Worm (Caenorhabditis elegans) whole organism, L1 larva: ENCODE results near the gene rpoa-1.

Source experiments
- ama-1 ChIP-seq: fragments of 150-350 bp; optimal IDR thresholded peaks from 2 replicates; lab custom pipeline; 2014
- blmp-1 ChIP-seq: fragments of 150-350 bp; optimal IDR thresholded peaks from 2 replicates; lab custom pipeline; 2014; ENCODE audit warnings: missing biosample characterization, missing genetic modification characterization
- ceh-82 ChIP-seq, 3 experiments: fragments of 150-350 bp in 1 of 3; sonication (generic microtip) in 2 of 3; optimal IDR thresholded peaks; 2 replicates each; lab custom pipeline; 2014 to 2017; ENCODE audit warnings: missing biosample characterization in 3 of 3, missing genetic modification characterization in 3 of 3
- dpl-1 ChIP-seq, 3 experiments: fragments of 150-350 bp in 2 of 3; sonication (generic microtip) in 1 of 3; optimal IDR thresholded peaks; 2 replicates each; lab custom pipeline; 2014 to 2017; ENCODE audit warnings: missing biosample characterization in 3 of 3, missing genetic modification characterization in 3 of 3, missing genetic modification reagents in 3 of 3
- efl-1 ChIP-seq, 4 experiments: fragments of 150-350 bp; optimal IDR thresholded peaks in 3 of 4; peaks in 1 of 4; 1 replicate in 1 of 4; 2 replicates in 3 of 4; lab custom pipeline; 2014; ENCODE audit warnings: missing biosample characterization in 2 of 4, missing genetic modification characterization in 2 of 4, missing genetic modification reagents in 2 of 4
- fkh-8 ChIP-seq: sonication (generic microtip); optimal IDR thresholded peaks from 2 replicates; lab custom pipeline; 2016; ENCODE audit warnings: mild to moderate bottlenecking, missing genetic modification characterization, missing compliant biosample characterization
- hlh-4 ChIP-seq: sonication (generic microtip); optimal IDR thresholded peaks from 2 replicates; lab custom pipeline; 2016; ENCODE audit warnings: mild to moderate bottlenecking, missing genetic modification characterization, missing compliant biosample characterization
- lin-14 ChIP-seq: fragments of 200-800 bp; sonication (Bioruptor generic); optimal IDR thresholded peaks from 2 replicates; lab custom pipeline; 2018; ENCODE audit warnings: mild to moderate bottlenecking, missing genetic modification characterization, moderate library complexity, missing compliant biosample characterization
- lin-15B ChIP-seq: fragments of 150-350 bp; sonication (generic microtip); optimal IDR thresholded peaks from 3 replicates; lab custom pipeline; 2014; ENCODE audit warnings: missing biosample characterization, missing genetic modification characterization
- lin-35 ChIP-seq, 2 experiments: fragments of 150-350 bp; optimal IDR thresholded peaks; 2 replicates each; lab custom pipeline; 2014; ENCODE audit warnings: missing biosample characterization in 2 of 2, missing genetic modification characterization in 2 of 2, missing genetic modification reagents in 2 of 2
- lin-39 ChIP-seq: fragments of 150-350 bp; optimal IDR thresholded peaks from 2 replicates; lab custom pipeline; 2014; ENCODE audit warnings: missing biosample characterization, missing genetic modification reagents, missing genetic modification characterization
- lsy-2 ChIP-seq, 2 experiments: fragments of 150-350 bp; optimal IDR thresholded peaks; 2 replicates each; lab custom pipeline; 2014; ENCODE audit warnings: missing biosample characterization in 2 of 2, missing genetic modification characterization in 2 of 2
- mep-1 ChIP-seq: fragments of 150-350 bp; optimal IDR thresholded peaks from 2 replicates; lab custom pipeline; 2014; ENCODE audit warnings: missing biosample characterization, missing genetic modification characterization
- nhr-11 ChIP-seq: fragments of 150-350 bp; optimal IDR thresholded peaks from 2 replicates; lab custom pipeline; 2014; ENCODE audit warnings: missing biosample characterization, missing genetic modification characterization
- nhr-12 ChIP-seq: sonication (generic microtip); optimal IDR thresholded peaks from 2 replicates; lab custom pipeline; 2017; ENCODE audit warnings: missing biosample characterization, missing genetic modification characterization
- nhr-20 ChIP-seq: sonication (generic microtip); optimal IDR thresholded peaks from 2 replicates; lab custom pipeline; 2016; ENCODE audit warnings: mild to moderate bottlenecking, missing genetic modification characterization, missing compliant biosample characterization
- nhr-28 ChIP-seq: fragments of 150-350 bp; optimal IDR thresholded peaks from 2 replicates; lab custom pipeline; 2014; ENCODE audit warnings: missing biosample characterization, missing genetic modification characterization
- rnt-1 ChIP-seq: sonication (generic microtip); optimal IDR thresholded peaks from 2 replicates; lab custom pipeline; 2016; ENCODE audit warnings: mild to moderate bottlenecking, missing genetic modification characterization, moderate library complexity, missing compliant biosample characterization
- skn-1 ChIP-seq: fragments of 150-350 bp; optimal IDR thresholded peaks from 2 replicates; lab custom pipeline; 2014; ENCODE audit warnings: missing biosample characterization, missing genetic modification characterization
- snu-23 ChIP-seq: sonication (generic microtip); optimal IDR thresholded peaks from 2 replicates; lab custom pipeline; 2016; ENCODE audit warnings: missing genetic modification characterization, missing compliant biosample characterization
- tlp-1 ChIP-seq: fragments of 150-350 bp; optimal IDR thresholded peaks from 2 replicates; lab custom pipeline; 2014; ENCODE audit warnings: missing biosample characterization, missing genetic modification characterization
- unc-130 ChIP-seq: fragments of 150-350 bp; optimal IDR thresholded peaks from 2 replicates; lab custom pipeline; 2017; ENCODE audit warnings: missing biosample characterization, missing genetic modification characterization, inconsistent platforms
- unc-86 ChIP-seq: sonication (generic microtip); optimal IDR thresholded peaks from 2 replicates; lab custom pipeline; 2016; ENCODE audit warnings: missing genetic modification characterization, missing compliant biosample characterization
- vab-15 ChIP-seq: sonication (generic microtip); optimal IDR thresholded peaks from 2 replicates; lab custom pipeline; 2017; ENCODE audit warnings: missing genotype, mild to moderate bottlenecking, missing genetic modification characterization, missing compliant biosample characterization
- ztf-4 ChIP-seq: fragments of 150-350 bp; optimal IDR thresholded peaks from 2 replicates; lab custom pipeline; 2014; ENCODE audit warnings: missing biosample characterization, missing genetic modification characterization

rpoa-1 gene

ce11 chrII:13627001-13627400 is 67.6 kb downstream of the rpoa-1 start, which contains the start of gene gst-19:
gst-19 (minus strand) TSS chrII:13627145.
- TF ChIP-seq ceh-82 (tag; optimal IDR thresholded peaks at IDR 0.05; lab: Kevin White, UChicago) (no peak), nhr-12 (tag; lab: Kevin White, UChicago) (no peak), nhr-28 (tag; lab: Kevin White, UChicago) (no peak), fkh-8 (tag; lab: Kevin White, UChicago) (no peak), mep-1 (tag; lab: Kevin White, UChicago) (no peak), skn-1 (tag; lab: Kevin White, UChicago) (no peak), blmp-1 (tag; lab: Kevin White, UChicago) (no peak), vab-15 (no peak), nhr-11 (tag; lab: Kevin White, UChicago) (no peak), lin-35 (GFP tag; optimal IDR thresholded peaks at IDR 0.05; lab: Kevin White, UChicago) (no peak), rnt-1 (tag; lab: Kevin White, UChicago) (no peak), snu-23 (peak; percentile 28), nhr-20 (tag; lab: Kevin White, UChicago) (peak; percentile 52), dpl-1 (GFP tag; optimal IDR thresholded peaks at IDR 0.05; lab: Kevin White, UChicago) (peak in 1 of 3 experiments; percentile 2), lin-14 (GFP tag; lab: Kevin White, UChicago) (peak; percentile 20), lin-15B (tag; lab: Kevin White, UChicago) (no peak), unc-130 (tag; lab: Kevin White, UChicago) (no peak), ztf-4 (tag; lab: Kevin White, UChicago) (no peak), unc-86 (tag; lab: Kevin White, UChicago) (no peak), lsy-2 (tag; optimal IDR thresholded peaks at IDR 0.05; lab: Kevin White, UChicago) (no peak), hlh-4 (tag; lab: Kevin White, UChicago) (no peak), tlp-1 (tag; lab: Kevin White, UChicago) (no peak), ama-1 (no peak)

ce11 chrII:13624330-13624729 is 70.3 kb downstream of the rpoa-1 start, which contains the start of gene gst-16:
gst-16 (minus strand) TSS chrII:13624440.
- peak; percentile 9 for TF ChIP-seq nhr-20 (tag; lab: Kevin White, UChicago)
- TF ChIP-seq skn-1 (tag; lab: Kevin White, UChicago) = peak; percentile 97
- TF ChIP-seq lin-14 (GFP tag; lab: Kevin White, UChicago) = peak; percentile 9
- TF ChIP-seq efl-1 (optimal IDR thresholded peaks at IDR 0.05; lab: Kevin White, UChicago) = no peak
- TF ChIP-seq efl-1 (GFP tag; optimal IDR thresholded peaks at IDR 0.05 in 1 of 2; lab: Kevin White, UChicago) = peak in 1 of 2 experiments; percentile 82
- TF ChIP-seq lin-39 (tag; lab: Kevin White, UChicago) = no peak
